Worm (Caenorhabditis elegans): ENCODE measurements around the gene gba-1.

The gba-1 gene

ce11 chrII:2216940-2217664 is 40.6 kb downstream of the gba-1 start:
- TF ChIP-seq sup-37 (GFP tag; optimal IDR thresholded peaks at IDR 0.05) (no peak), zip-4 (GFP tag; optimal IDR thresholded peaks at IDR 0.05) (no peak), ceh-88 (GFP tag; IDR thresholded peaks at IDR 0.05) (no peak), fkh-10 (GFP tag; optimal IDR thresholded peaks at IDR 0.05) (no peak), zag-1 (tag; optimal IDR thresholded peaks at IDR 0.05) (no peak), sox-4 (tag; optimal IDR thresholded peaks at IDR 0.05) (no peak)

- TF ChIP-seq hlh-17 (GFP tag; optimal IDR thresholded peaks at IDR 0.05; ENCODE audit: borderline replicate concordance) (no peak), unc-130 (tag; optimal IDR thresholded peaks at IDR 0.05) (no peak), lin-14 (GFP tag; optimal IDR thresholded peaks at IDR 0.05) (peak; percentile 80), zag-1 (tag; optimal IDR thresholded peaks at IDR 0.05) (no peak), elt-3 (tag; optimal IDR thresholded peaks at IDR 0.05) (no peak), snpc-4 (tag; optimal IDR thresholded peaks at IDR 0.05) (peak; percentile 43), isw-1 (GFP tag; IDR thresholded peaks at IDR 0.05) (peak; percentile 20; the same call in 1 of the 2 replicates), blmp-1 (tag; optimal IDR thresholded peaks at IDR 0.05) (no peak), hlh-4 (tag; optimal IDR thresholded peaks at IDR 0.05) (no peak), egl-13 (tag; optimal IDR thresholded peaks at IDR 0.05) (peak; percentile 18), mdl-1 (tag; optimal IDR thresholded peaks at IDR 0.05) (peak in 1 of 2 experiments; percentile 38), lin-15B (tag; optimal IDR thresholded peaks at IDR 0.05) (peak; percentile 25), egl-27 (tag; optimal IDR thresholded peaks at IDR 0.05) (no peak), fos-1 (tag; optimal IDR thresholded peaks at IDR 0.05) (no peak), ceh-8 (GFP tag; optimal IDR thresholded peaks at IDR 0.05) (no peak), fkh-10 (GFP tag; optimal IDR thresholded peaks at IDR 0.05) (no peak), swsn-7 (tag; optimal IDR thresholded peaks at IDR 0.05) (peak; percentile 20), ces-1 (GFP tag; optimal IDR thresholded peaks at IDR 0.05) (no peak), lin-13 (GFP tag; optimal IDR thresholded peaks at IDR 0.05) (peak; percentile 29), elt-2 (tag; optimal IDR thresholded peaks at IDR 0.05) (no peak), efl-3 (GFP tag; optimal IDR thresholded peaks at IDR 0.05) (no peak), unc-62 (GFP tag; optimal IDR thresholded peaks at IDR 0.05) (no peak), nhr-76 (tag; optimal IDR thresholded peaks at IDR 0.05) (no peak), nhr-28 (tag; optimal IDR thresholded peaks at IDR 0.05) (no peak), C16A3.4 (tag; optimal IDR thresholded peaks at IDR 0.05) (no peak), ztf-4 (tag; optimal IDR thresholded peaks at IDR 0.05) (no peak), alr-1 (tag; optimal IDR thresholded peaks at IDR 0.05; ENCODE audit: borderline replicate concordance) (no peak), Y116A8C.19 (tag; optimal IDR thresholded peaks at IDR 0.05; ENCODE audit: borderline replicate concordance) (no peak), ztf-11 (tag; optimal IDR thresholded peaks at IDR 0.05) (no peak), mab-9 (GFP tag; IDR thresholded peaks at IDR 0.05) (no peak), nhr-20 (tag; optimal IDR thresholded peaks at IDR 0.05) (no peak), vab-15 (tag; optimal IDR thresholded peaks at IDR 0.05) (peak; percentile 8), grh-1 (GFP tag; IDR thresholded peaks at IDR 0.05) (no peak), dsc-1 (tag; optimal IDR thresholded peaks at IDR 0.05) (peak; percentile 27), nhr-237 (tag; optimal IDR thresholded peaks at IDR 0.05) (no peak), ama-1 (optimal IDR thresholded peaks at IDR 0.05) (no peak), dpl-1 (GFP tag; optimal IDR thresholded peaks at IDR 0.05) (peak; percentile 16 to 60 (median 20)), nhr-71 (tag; optimal IDR thresholded peaks at IDR 0.05) (no peak), F16B12.6 (tag; optimal IDR thresholded peaks at IDR 0.05) (peak; percentile 13), aha-1 (tag; optimal IDR thresholded peaks at IDR 0.05) (no peak), lin-35 (GFP tag; optimal IDR thresholded peaks at IDR 0.05) (peak; percentile 26 to 38), unc-30 (tag; optimal IDR thresholded peaks at IDR 0.05) (no peak), jun-1 (tag; optimal IDR thresholded peaks at IDR 0.05) (no peak), C04F5.9 (tag; optimal IDR thresholded peaks at IDR 0.05) (no peak), pag-3 (tag; optimal IDR thresholded peaks at IDR 0.05; ENCODE audit: borderline replicate concordance, insufficient read depth) (no peak), nhr-84 (tag; optimal IDR thresholded peaks at IDR 0.05) (no peak)
Observed at ce11 chrII:2219880-2220279, 43.3 kb downstream of the gba-1 start, which contains the start of gene Y59C2A.3. Y59C2A.3 (minus strand) TSS chrII:2219921.

Data from whole organism, L1 larva.